Worm (Caenorhabditis elegans) whole organism, L4/young adult: ENCODE results near the gene ZK813.1.

Experiments used
- W03F9.2 ChIP-seq: fragments of 150-350 bp; optimal IDR thresholded peaks from 2 replicates; lab custom pipeline; 2014; ENCODE audit warnings: missing biosample characterization, missing genetic modification characterization
- dao-5 ChIP-seq: sonication (generic microtip); optimal IDR thresholded peaks from 2 replicates; lab custom pipeline; 2016; ENCODE audit warnings: missing genotype, missing genetic modification characterization, moderate library complexity, missing compliant biosample characterization
- him-1 ChIP-seq: sonication (generic microtip); optimal IDR thresholded peaks from 2 replicates; lab custom pipeline; 2016; ENCODE audit warnings: missing genotype, missing genetic modification reagents, missing genetic modification characterization, missing compliant biosample characterization

DNA sequence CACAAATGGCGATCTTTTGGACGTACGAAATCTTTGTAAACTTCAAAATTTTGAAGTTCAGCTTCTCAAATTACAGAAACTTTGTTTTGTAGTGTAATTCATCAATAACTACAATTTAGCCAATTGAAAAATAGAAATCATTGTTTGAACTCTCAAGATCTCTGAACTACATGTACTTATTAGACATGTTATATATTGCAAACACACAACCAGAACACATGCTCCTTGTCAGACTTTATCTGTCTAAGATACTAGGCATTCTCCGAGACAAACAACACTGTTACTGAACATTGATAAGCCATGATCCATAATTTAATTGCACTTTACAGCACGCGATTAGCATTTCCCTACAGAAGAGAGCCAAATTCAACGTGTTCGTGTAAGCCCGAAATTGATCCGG, 21.6 kb upstream of the ZK813.1 start, which contains the start of gene ZK813.6:
- TF ChIP-seq dao-5 (no peak), him-1 (tag; lab: Kevin White, UChicago) (no peak), W03F9.2 (tag; lab: Kevin White, UChicago) (no peak)
